Fruit fly (Drosophila melanogaster) whole organism, embryonic: ENCODE results near the gene borr.

Experiments used
- CG10274 ChIP-seq: fragments of 200-800 bp; sonication (Bioruptor generic); optimal IDR thresholded peaks from 3 replicates; lab custom pipeline; 2017; ENCODE audit warnings: missing biosample characterization, mild to moderate bottlenecking, missing genetic modification characterization
- CG11696 ChIP-seq: fragments of 200-800 bp; sonication (Bioruptor generic); IDR thresholded peaks from 2 replicates; pipeline ENCODE4 v1.3.6; 2022; ENCODE audit warnings: missing biosample characterization, missing genetic modification characterization
- CG14710 ChIP-seq: fragments of 200-800 bp; sonication (Bioruptor generic); optimal IDR thresholded peaks from 3 replicates; lab custom pipeline; 2019; ENCODE audit warnings: missing biosample characterization, mild to moderate bottlenecking, missing genetic modification characterization, moderate library complexity
- CG15479 ChIP-seq: fragments of 200-800 bp; sonication (Bioruptor generic); optimal IDR thresholded peaks from 3 replicates; lab custom pipeline; 2019; ENCODE audit warnings: missing biosample characterization, mild to moderate bottlenecking, missing genetic modification characterization, moderate library complexity
- CG17186 ChIP-seq: fragments of 200-800 bp; sonication (Bioruptor generic); optimal IDR thresholded peaks from 3 replicates; lab custom pipeline; 2017; ENCODE audit warnings: missing biosample characterization, missing genetic modification reagents, missing genetic modification characterization
- CG17568 ChIP-seq: fragments of 200-800 bp; sonication (Bioruptor generic); optimal IDR thresholded peaks from 2 replicates; lab custom pipeline; 2018; ENCODE audit warnings: missing biosample characterization, mild to moderate bottlenecking, missing genetic modification characterization, moderate library complexity
- CG17612 ChIP-seq: fragments of 200-800 bp; sonication (Bioruptor generic); IDR thresholded peaks from 2 replicates; pipeline ENCODE4 v1.3.6; 2022; ENCODE audit warnings: missing biosample characterization, missing genetic modification characterization
- CG17802 ChIP-seq: fragments of 200-800 bp; sonication (Bioruptor generic); optimal IDR thresholded peaks from 2 replicates; lab custom pipeline; 2018; ENCODE audit warnings: missing biosample characterization, mild to moderate bottlenecking, missing genetic modification characterization, moderate library complexity
- CG18262 ChIP-seq: fragments of 200-800 bp; optimal IDR thresholded peaks from 3 replicates; lab custom pipeline; 2019; ENCODE audit warnings: missing biosample characterization, mild to moderate bottlenecking, missing genetic modification characterization, moderate library complexity
- CG31388 ChIP-seq: fragments of 200-800 bp; sonication (Bioruptor generic); optimal IDR thresholded peaks from 2 replicates; lab custom pipeline; 2016; ENCODE audit warnings: missing biosample characterization, missing genetic modification characterization
- CG3163 ChIP-seq: fragments of 200-800 bp; sonication (Bioruptor generic); optimal IDR thresholded peaks from 3 replicates; lab custom pipeline; 2016; ENCODE audit warnings: missing biosample characterization, missing genetic modification characterization
- CG33557 ChIP-seq: fragments of 200-800 bp; sonication (Bioruptor generic); optimal IDR thresholded peaks from 2 replicates; lab custom pipeline; 2019; ENCODE audit warnings: missing biosample characterization, mild to moderate bottlenecking, missing genetic modification characterization, moderate library complexity
- CG3726 ChIP-seq: fragments of 200-800 bp; sonication (Bioruptor generic); IDR thresholded peaks from 3 replicates; pipeline ENCODE4, ENCODE4 v1.3.6; 2022; ENCODE audit warnings: missing biosample characterization, missing genetic modification characterization
- CG42726 ChIP-seq: fragments of 200-800 bp; sonication (Bioruptor generic); IDR thresholded peaks from 2 replicates; pipeline ENCODE4 v1.3.6; 2022; ENCODE audit warnings: missing biosample characterization, missing genetic modification characterization; ENCODE audit not compliant: partially characterized antibody
- CG43689 ChIP-seq: fragments of 200-800 bp; sonication (Bioruptor generic); IDR thresholded peaks from 2 replicates; pipeline ENCODE4 v1.3.6; 2022; ENCODE audit warnings: missing biosample characterization, missing genetic modification characterization
- CG7271 ChIP-seq: fragments of 200-800 bp; sonication (Bioruptor generic); optimal IDR thresholded peaks from 2 replicates; lab custom pipeline; 2018; ENCODE audit warnings: missing biosample characterization, mild to moderate bottlenecking, missing genetic modification characterization, moderate library complexity
- CG8281 ChIP-seq: fragments of 200-800 bp; sonication (Bioruptor generic); optimal IDR thresholded peaks from 2 replicates; lab custom pipeline; 2018; ENCODE audit warnings: missing biosample characterization, mild to moderate bottlenecking, missing genetic modification characterization, moderate library complexity
- CG8290 ChIP-seq, 3 experiments: fragments of 200-800 bp; sonication (Bioruptor generic); optimal IDR thresholded peaks; 2 replicates each; lab custom pipeline; 2016 to 2019; ENCODE audit warnings: missing biosample characterization in 3 of 3, missing genetic modification characterization in 3 of 3, mild to moderate bottlenecking in 2 of 3, moderate library complexity in 1 of 3
- Dad ChIP-seq: fragments of 200-800 bp; sonication (Bioruptor generic); optimal IDR thresholded peaks from 3 replicates; lab custom pipeline; 2016; ENCODE audit warnings: missing biosample characterization, missing genetic modification characterization
- Dbx ChIP-seq: fragments of 200-800 bp; sonication (Bioruptor generic); IDR thresholded peaks from 3 replicates; pipeline ENCODE4 v1.3.6; 2022; ENCODE audit warnings: missing biosample characterization, missing genetic modification characterization
- Doc2 ChIP-seq: fragments of 200-800 bp; sonication (Bioruptor generic); IDR thresholded peaks from 2 replicates; pipeline ENCODE4 v1.3.6; 2022; ENCODE audit warnings: missing biosample characterization, missing genetic modification characterization
- Ets65A ChIP-seq: fragments of 200-800 bp; sonication (Bioruptor generic); peaks from one replicate; lab custom pipeline; 2016; ENCODE audit warnings: missing biosample characterization, missing genetic modification characterization
- H15 ChIP-seq: fragments of 200-800 bp; sonication (Bioruptor generic); IDR thresholded peaks from 3 replicates; pipeline ENCODE4 v1.3.6; 2022; ENCODE audit warnings: missing biosample characterization, missing genetic modification characterization
- H2.0 ChIP-seq: fragments of 200-800 bp; sonication (Bioruptor generic); IDR thresholded peaks from 2 replicates; pipeline ENCODE4 v1.3.6; 2022; ENCODE audit warnings: missing biosample characterization, missing genetic modification characterization
- HLH54F ChIP-seq: fragments of 200-800 bp; sonication (Bioruptor generic); optimal IDR thresholded peaks from 3 replicates; lab custom pipeline; 2016; ENCODE audit warnings: missing biosample characterization, missing genetic modification characterization
- HmgD ChIP-seq: fragments of 200-800 bp; sonication (Bioruptor generic); optimal IDR thresholded peaks from 3 replicates; lab custom pipeline; 2016; ENCODE audit warnings: missing biosample characterization, missing genetic modification characterization
- Hmx ChIP-seq: fragments of 200-800 bp; sonication (Bioruptor generic); optimal IDR thresholded peaks from 2 replicates; lab custom pipeline; 2016; ENCODE audit warnings: missing biosample characterization, missing genetic modification characterization
- Myb ChIP-seq: fragments of 200-800 bp; sonication (Bioruptor generic); optimal IDR thresholded peaks from 2 replicates; lab custom pipeline; 2016; ENCODE audit warnings: missing biosample characterization, missing genetic modification characterization
- NK7.1 ChIP-seq: fragments of 200-800 bp; sonication (Bioruptor generic); optimal IDR thresholded peaks from 3 replicates; lab custom pipeline; 2016; ENCODE audit warnings: missing biosample characterization, missing genetic modification characterization
- Neu2 ChIP-seq: fragments of 200-800 bp; sonication (Bioruptor generic); optimal IDR thresholded peaks from 3 replicates; lab custom pipeline; 2016; ENCODE audit warnings: missing biosample characterization, missing genetic modification characterization, borderline replicate concordance
- Sry-δ ChIP-seq: fragments of 200-800 bp; sonication (Bioruptor generic); optimal IDR thresholded peaks from 2 replicates; lab custom pipeline; 2016; ENCODE audit warnings: missing biosample characterization, missing genetic modification characterization
- TFAM ChIP-seq: fragments of 200-800 bp; sonication (Bioruptor generic); optimal IDR thresholded peaks from 2 replicates; lab custom pipeline; 2017; ENCODE audit warnings: missing biosample characterization, missing genetic modification characterization, inconsistent platforms
- Xrp1 ChIP-seq: fragments of 200-800 bp; sonication (Bioruptor generic); IDR thresholded peaks from 2 replicates; pipeline ENCODE4 v1.3.6; 2022; ENCODE audit warnings: missing biosample characterization, missing genetic modification characterization
- chif ChIP-seq, 2 experiments: fragments of 200-800 bp; sonication (Bioruptor generic); optimal IDR thresholded peaks; 3 replicates each; lab custom pipeline; 2016; ENCODE audit warnings: missing biosample characterization in 2 of 2, missing genetic modification characterization in 2 of 2
- chn ChIP-seq: fragments of 200-800 bp; sonication (Bioruptor generic); optimal IDR thresholded peaks from 2 replicates; lab custom pipeline; 2016; ENCODE audit warnings: missing biosample characterization, missing genetic modification characterization
- corto ChIP-seq: fragments of 200-800 bp; sonication (Bioruptor generic); optimal IDR thresholded peaks from 2 replicates; lab custom pipeline; 2016; ENCODE audit warnings: missing biosample characterization, mild to moderate bottlenecking, missing genetic modification characterization, moderate library complexity
- dmrt11E ChIP-seq: fragments of 200-800 bp; sonication (Bioruptor generic); optimal IDR thresholded peaks from 3 replicates; lab custom pipeline; 2018; ENCODE audit warnings: missing biosample characterization, mild to moderate bottlenecking, missing genetic modification characterization, moderate library complexity
- exex ChIP-seq: fragments of 200-800 bp; sonication (Bioruptor generic); optimal IDR thresholded peaks from 4 replicates; lab custom pipeline; 2018; ENCODE audit warnings: missing biosample characterization, mild to moderate bottlenecking, missing genetic modification characterization, moderate library complexity
- lov ChIP-seq, 2 experiments: fragments of 200-800 bp in 1 of 2; fragments of >200 bp in 1 of 2; sonication (Bioruptor generic) in 1 of 2; IDR thresholded peaks in 1 of 2; optimal IDR thresholded peaks in 1 of 2; 2 replicates in 1 of 2; 3 replicates in 1 of 2; pipeline versions ENCODE4 v1.3.6 to Lab custom; 2017 to 2022; ENCODE audit warnings: missing biosample characterization in 1 of 2, missing genetic modification characterization in 1 of 2
- nerfin-2 ChIP-seq: fragments of 200-800 bp; sonication (Bioruptor generic); IDR thresholded peaks from 2 replicates; pipeline ENCODE4 v1.3.6; 2022; ENCODE audit warnings: missing biosample characterization, missing genetic modification characterization; ENCODE audit not compliant: partially characterized antibody
- pb ChIP-seq: fragments of 200-800 bp; sonication (Bioruptor generic); optimal IDR thresholded peaks from 3 replicates; lab custom pipeline; 2016; ENCODE audit warnings: missing biosample characterization, missing genetic modification characterization
- phol ChIP-seq: fragments of 200-800 bp; sonication (Bioruptor generic); optimal IDR thresholded peaks from 3 replicates; lab custom pipeline; 2018; ENCODE audit warnings: missing biosample characterization, mild to moderate bottlenecking, missing genetic modification characterization, moderate library complexity
- pnt ChIP-seq: fragments of 200-800 bp; sonication (Bioruptor generic); optimal IDR thresholded peaks from 3 replicates; lab custom pipeline; 2016; ENCODE audit warnings: missing biosample characterization, missing genetic modification characterization
- shn ChIP-seq: fragments of 200-800 bp; sonication (Bioruptor generic); optimal IDR thresholded peaks from 3 replicates; lab custom pipeline; 2016; ENCODE audit warnings: missing biosample characterization, missing genetic modification characterization
- tgo ChIP-seq: fragments of 200-800 bp; sonication (Bioruptor generic); IDR thresholded peaks from 3 replicates; pipeline ENCODE4 v1.3.6; 2022; ENCODE audit warnings: missing biosample characterization, missing genetic modification characterization
- trem ChIP-seq: fragments of 200-800 bp; optimal IDR thresholded peaks from 3 replicates; lab custom pipeline; 2019; ENCODE audit warnings: missing biosample characterization, mild to moderate bottlenecking, missing genetic modification characterization, moderate library complexity
- tx ChIP-seq: fragments of 200-800 bp; sonication (Bioruptor generic); optimal IDR thresholded peaks from 2 replicates; lab custom pipeline; 2016; ENCODE audit warnings: missing biosample characterization, missing genetic modification characterization
- wdn ChIP-seq: fragments of 200-800 bp; sonication (Bioruptor generic); IDR thresholded peaks from 2 replicates; pipeline ENCODE4 v1.3.6; 2022; ENCODE audit warnings: missing biosample characterization, missing genetic modification characterization
- zfh2 ChIP-seq: fragments of 200-800 bp; sonication (Bioruptor generic); optimal IDR thresholded peaks from 2 replicates; lab custom pipeline; 2016; ENCODE audit warnings: missing biosample characterization, missing genetic modification characterization

borr gene

dm6 chr2L:9224364-9225019 lies 28.4 kb downstream of the borr start (continued):
- TF ChIP-seq CG11696 (GFP tag; lab: Robert Waterston, UW) (0 out of 2 replicates have a peak, but pooled peaks have one; percentile 14), wdn (GFP tag; lab: Robert Waterston, UW) (peak; percentile 62; the same call in 1 of the 2 replicates), CG31388 (GFP tag; lab: Kevin White, UChicago) (no peak), CG7271 (tag; lab: Kevin White, UChicago) (no peak), lov (optimal IDR thresholded peaks at IDR 0.05; lab: Kevin White, UChicago) (no peak), lov (GFP tag; IDR thresholded peaks at IDR 0.05; lab: Robert Waterston, UW) (no peak), exex (tag; lab: Kevin White, UChicago) (no peak), corto (GFP tag; lab: Kevin White, UChicago) (no peak), Dad (no peak), CG3726 (GFP tag; lab: Robert Waterston, UW) (0 out of 3 replicates have a peak, but pooled peaks have one; percentile 43), Hmx (GFP tag; lab: Kevin White, UChicago) (no peak), CG8290 (GFP tag; optimal IDR thresholded peaks at IDR 0.05; lab: Kevin White, UChicago) (no peak), CG8290 (tag; optimal IDR thresholded peaks at IDR 0.05; lab: Kevin White, UChicago) (no peak), HmgD (GFP tag; lab: Kevin White, UChicago) (no peak), trem (tag; lab: Kevin White, UChicago) (no peak), CG17802 (tag; lab: Kevin White, UChicago) (no peak), Dbx (GFP tag; lab: Robert Waterston, UW) (peak; percentile 68; the same call in 2 of the 3 replicates), CG10274 (no peak), HLH54F (peak; percentile 4), pnt (peak; percentile 33), pb (GFP tag; lab: Kevin White, UChicago) (no peak), CG15479 (GFP tag; lab: Kevin White, UChicago) (no peak), Xrp1 (peak; percentile 66; the same call in 1 of the 2 replicates), TFAM (GFP tag; lab: Kevin White, UChicago) (no peak), Sry-δ (GFP tag; lab: Kevin White, UChicago) (no peak), CG14710 (tag; lab: Kevin White, UChicago) (no peak), tx (GFP tag; lab: Kevin White, UChicago) (no peak), CG18262 (tag; lab: Kevin White, UChicago) (no peak), CG43689 (GFP tag; lab: Robert Waterston, UW) (peak; percentile 56; the same call in 1 of the 2 replicates), CG42726 (no peak), H2.0 (peak; percentile 67), CG8281 (tag; lab: Kevin White, UChicago) (no peak), CG33557 (GFP tag; lab: Kevin White, UChicago) (no peak), Myb (no peak), dmrt11E (tag; lab: Kevin White, UChicago) (no peak), zfh2 (no peak), nerfin-2 (GFP tag; lab: Robert Waterston, UW) (no peak), chn (peak; percentile 17), tgo (peak; percentile 83), chif (GFP tag; optimal IDR thresholded peaks at IDR 0.05; lab: Kevin White, UChicago) (peak in 1 of 2 experiments; percentile 12), Doc2 (GFP tag; lab: Robert Waterston, UW) (no peak), H15 (GFP tag; lab: Robert Waterston, UW) (peak; percentile 70; the same call in 2 of the 3 replicates), phol (tag; lab: Kevin White, UChicago) (peak; percentile 24), Ets65A (GFP tag; lab: Kevin White, UChicago) (no peak), CG3163 (GFP tag; lab: Kevin White, UChicago) (no peak), CG17612 (GFP tag; lab: Robert Waterston, UW) (0 out of 2 replicates have a peak, but pooled peaks have one; percentile 42), shn (GFP tag; lab: Kevin White, UChicago) (no peak), NK7.1 (GFP tag; lab: Kevin White, UChicago) (no peak), CG17568 (GFP tag; lab: Kevin White, UChicago) (no peak), Neu2 (no peak), CG17186 (GFP tag; lab: Kevin White, UChicago) (no peak)
